Worm (Caenorhabditis elegans): ENCODE results near the gene flcn-1.

Gene flcn-1

ce11 chrII:6941520-6941919 is 13.0 kb downstream of the flcn-1 start:
- TF ChIP-seq ztf-29 (GFP tag; IDR thresholded peaks at IDR 0.05) (no peak), tab-1 (GFP tag; IDR thresholded peaks at IDR 0.05) (no peak), klf-2 (GFP tag; conservative IDR thresholded peaks at IDR 0.05) (no peak), T22C8.4 (GFP tag; IDR thresholded peaks at IDR 0.05) (no peak), ref-1 (GFP tag; conservative IDR thresholded peaks at IDR 0.05) (no peak), med-1 (GFP tag; optimal IDR thresholded peaks at IDR 0.05; ENCODE audit: insufficient read depth) (no peak), flt-1 (GFP tag; IDR thresholded peaks at IDR 0.05) (no peak), ztf-23 (GFP tag; IDR thresholded peaks at IDR 0.05) (no peak), cog-1 (tag; optimal IDR thresholded peaks at IDR 0.05) (no peak)

ce11 chrII:6943299-6944051 is 14.9 kb downstream of the flcn-1 start:
- TF ChIP-seq ztf-23 (GFP tag; IDR thresholded peaks at IDR 0.05): 0 out of 2 replicates have a peak, but pooled peaks have one; percentile 21
- 0 out of 2 replicates have a peak, but pooled peaks have one; percentile 54 for TF ChIP-seq ztf-29 (GFP tag; IDR thresholded peaks at IDR 0.05)
- TF ChIP-seq flt-1 (GFP tag; IDR thresholded peaks at IDR 0.05): no peak
- peak; percentile 46; the same call in 1 of the 2 replicates for TF ChIP-seq T22C8.4 (GFP tag; IDR thresholded peaks at IDR 0.05)
- no peak for TF ChIP-seq med-1 (GFP tag; optimal IDR thresholded peaks at IDR 0.05; ENCODE audit: insufficient read depth)
- peak; percentile 64 for TF ChIP-seq cog-1 (tag; optimal IDR thresholded peaks at IDR 0.05)
- 0 out of 2 replicates have a peak, but pooled peaks have one; percentile 12 for TF ChIP-seq tab-1 (GFP tag; IDR thresholded peaks at IDR 0.05)
- no peak for TF ChIP-seq ref-1 (GFP tag; conservative IDR thresholded peaks at IDR 0.05)
- no peak for TF ChIP-seq klf-2 (GFP tag; conservative IDR thresholded peaks at IDR 0.05)

- TF ChIP-seq flt-1 (GFP tag; IDR thresholded peaks at IDR 0.05) (peak; percentile 70; the same call in 1 of the 2 replicates), klf-2 (GFP tag; conservative IDR thresholded peaks at IDR 0.05) (no peak), T22C8.4 (GFP tag; IDR thresholded peaks at IDR 0.05) (peak; percentile 100), tab-1 (GFP tag; IDR thresholded peaks at IDR 0.05) (no peak), ztf-29 (GFP tag; IDR thresholded peaks at IDR 0.05) (no peak), ztf-23 (GFP tag; IDR thresholded peaks at IDR 0.05) (no peak), ref-1 (GFP tag; conservative IDR thresholded peaks at IDR 0.05) (no peak), med-1 (GFP tag; optimal IDR thresholded peaks at IDR 0.05; ENCODE audit: insufficient read depth) (no peak), cog-1 (tag; optimal IDR thresholded peaks at IDR 0.05) (peak; percentile 91)
These were observed 22.8 kb downstream of the flcn-1 start, which contains the start of the genes malt-1 and ceh-38 for ce11 chrII:6951250-6951806. Gene malt-1 (minus strand): TSS chrII:6951300. Gene ceh-38 (plus strand): TSS chrII:6951526.

ce11 chrII:6955084-6955697 is 26.6 kb downstream of the flcn-1 start:
- no peak for TF ChIP-seq ztf-29 (GFP tag; IDR thresholded peaks at IDR 0.05)
- TF ChIP-seq ztf-23 (GFP tag; IDR thresholded peaks at IDR 0.05): no peak
- TF ChIP-seq flt-1 (GFP tag; IDR thresholded peaks at IDR 0.05): no peak
- no peak for TF ChIP-seq T22C8.4 (GFP tag; IDR thresholded peaks at IDR 0.05)

- TF ChIP-seq ztf-29 (GFP tag; IDR thresholded peaks at IDR 0.05) (no peak), med-1 (GFP tag; optimal IDR thresholded peaks at IDR 0.05; ENCODE audit: insufficient read depth) (no peak), klf-2 (GFP tag; conservative IDR thresholded peaks at IDR 0.05) (no peak), ztf-23 (GFP tag; IDR thresholded peaks at IDR 0.05) (no peak)
These were observed 29.6 kb downstream of the flcn-1 start for ce11 chrII:6958136-6958535.

ce11 chrII:6965573-6965972 is 37.0 kb downstream of the flcn-1 start, which contains the start of gene tra-2:
Gene tra-2 (minus strand): TSS chrII:6965673.
- no peak for TF ChIP-seq med-1 (GFP tag; optimal IDR thresholded peaks at IDR 0.05; ENCODE audit: insufficient read depth)
- TF ChIP-seq T22C8.4 (GFP tag; IDR thresholded peaks at IDR 0.05): no peak
- no peak for TF ChIP-seq ref-1 (GFP tag; conservative IDR thresholded peaks at IDR 0.05)
- no peak for TF ChIP-seq klf-2 (GFP tag; conservative IDR thresholded peaks at IDR 0.05)
- no peak for TF ChIP-seq cog-1 (tag; optimal IDR thresholded peaks at IDR 0.05)
- TF ChIP-seq ztf-29 (GFP tag; IDR thresholded peaks at IDR 0.05): no peak
- no peak for TF ChIP-seq flt-1 (GFP tag; IDR thresholded peaks at IDR 0.05)
- TF ChIP-seq tab-1 (GFP tag; IDR thresholded peaks at IDR 0.05): no peak

ce11 chrII:6967618-6968017 is 39.1 kb downstream of the flcn-1 start, which contains the start of gene eif-2Bgamma:
Gene eif-2Bgamma (minus strand): TSS chrII:6967648.
- TF ChIP-seq tab-1 (GFP tag; IDR thresholded peaks at IDR 0.05) (no peak), T22C8.4 (GFP tag; IDR thresholded peaks at IDR 0.05) (no peak), ref-1 (GFP tag; conservative IDR thresholded peaks at IDR 0.05) (no peak), ztf-23 (GFP tag; IDR thresholded peaks at IDR 0.05) (no peak), ztf-29 (GFP tag; IDR thresholded peaks at IDR 0.05) (no peak), flt-1 (GFP tag; IDR thresholded peaks at IDR 0.05) (no peak), med-1 (GFP tag; optimal IDR thresholded peaks at IDR 0.05; ENCODE audit: insufficient read depth) (no peak), klf-2 (GFP tag; conservative IDR thresholded peaks at IDR 0.05) (no peak), cog-1 (tag; optimal IDR thresholded peaks at IDR 0.05) (no peak)

- TF ChIP-seq ref-1 (GFP tag; conservative IDR thresholded peaks at IDR 0.05) (peak; percentile 4; the same call in 1 of the 2 replicates), flt-1 (GFP tag; IDR thresholded peaks at IDR 0.05) (peak; percentile 68), ztf-29 (GFP tag; IDR thresholded peaks at IDR 0.05) (no peak; the same call in 1 of the 2 replicates)
These were observed 39.7 kb downstream of the flcn-1 start for ce11 chrII:6968191-6968675.

ce11 chrII:6970515-6970914 is 42.0 kb downstream of the flcn-1 start, which contains the start of gene C15F1.5:
Gene C15F1.5 (minus strand): TSS chrII:6970615.
- TF ChIP-seq ref-1 (GFP tag; conservative IDR thresholded peaks at IDR 0.05): no peak
- no peak for TF ChIP-seq flt-1 (GFP tag; IDR thresholded peaks at IDR 0.05)

All from whole organism, midembryonic.